Worm (Caenorhabditis elegans) whole organism, L4 larva: ENCODE measurements around the gene ndx-3.
A peak's percentile ranks its signal among the peaks of the same experiment; 100 is the strongest.

Experiments
- D1046.2 ChIP-seq: fragments of 200-800 bp; sonication (Bioruptor generic); IDR thresholded peaks from 2 replicates; pipeline ENCODE4 v1.3.6; 2022; ENCODE audit warnings: missing genetic modification characterization, missing compliant biosample characterization
- F10B5.3 ChIP-seq: sonication (generic microtip); optimal IDR thresholded peaks from 2 replicates; lab custom pipeline; 2016; ENCODE audit warnings: mild to moderate bottlenecking, missing genetic modification characterization, missing compliant biosample characterization
- F37D6.2 ChIP-seq: sonication (generic microtip); optimal IDR thresholded peaks from 2 replicates; lab custom pipeline; 2016; ENCODE audit warnings: mild to moderate bottlenecking, missing genetic modification characterization, missing compliant biosample characterization
- T20F7.1 ChIP-seq: fragments of 200-800 bp; sonication (Bioruptor generic); optimal IDR thresholded peaks from 2 replicates; lab custom pipeline; 2018; ENCODE audit warnings: mild to moderate bottlenecking, missing genetic modification characterization, missing compliant biosample characterization
- Y105C5A.15 ChIP-seq: fragments of 200-800 bp; sonication (Bioruptor generic); IDR thresholded peaks from 2 replicates; pipeline ENCODE4 v1.3.6; 2022; ENCODE audit warnings: missing genetic modification characterization, missing compliant biosample characterization
- Y48G9A.11 ChIP-seq: fragments of 200-800 bp; sonication (Bioruptor generic); IDR thresholded peaks from 2 replicates; pipeline ENCODE4 v1.3.6; 2022; ENCODE audit warnings: missing genetic modification reagents, missing genetic modification characterization, missing compliant biosample characterization
- Y5F2A.4 ChIP-seq: fragments of 200-800 bp; sonication (Bioruptor generic); optimal IDR thresholded peaks from 2 replicates; lab custom pipeline; 2018; ENCODE audit warnings: mild to moderate bottlenecking, missing genetic modification characterization, missing compliant biosample characterization
- aha-1 ChIP-seq: fragments of 150-350 bp; peaks from one replicate; lab custom pipeline; 2014; ENCODE audit warnings: missing biosample characterization, missing genetic modification characterization
- arid-1 ChIP-seq: fragments of 200-800 bp; sonication (Bioruptor generic); conservative IDR thresholded peaks from 2 replicates; pipeline ENCODE4 v1.3.6; 2022; ENCODE audit warnings: missing genetic modification reagents, missing genetic modification characterization, missing compliant biosample characterization
- ceh-20 ChIP-seq: fragments of 200-800 bp; sonication (Bioruptor generic); IDR thresholded peaks from 2 replicates; pipeline ENCODE4 v1.3.6; 2022; ENCODE audit warnings: missing genetic modification reagents, missing genetic modification characterization, missing compliant biosample characterization
- ceh-44 ChIP-seq: fragments of 200-800 bp; sonication (Bioruptor generic); IDR thresholded peaks from 2 replicates; pipeline ENCODE4 v1.3.6; 2022; ENCODE audit warnings: missing genetic modification reagents, missing genetic modification characterization, missing compliant biosample characterization
- ceh-62 ChIP-seq: sonication (generic microtip); optimal IDR thresholded peaks from 2 replicates; lab custom pipeline; 2017; ENCODE audit warnings: missing biosample characterization, missing genetic modification characterization
- ctbp-1 ChIP-seq: fragments of 200-800 bp; sonication (Bioruptor generic); IDR thresholded peaks from 2 replicates; pipeline ENCODE4 v1.3.6; 2022; ENCODE audit warnings: missing genetic modification reagents, missing genetic modification characterization, missing compliant biosample characterization
- daf-19 ChIP-seq: fragments of 200-800 bp; sonication (Bioruptor generic); conservative IDR thresholded peaks from 2 replicates; pipeline ENCODE4 v1.3.6; 2022; ENCODE audit warnings: missing genetic modification characterization, missing compliant biosample characterization
- dmd-8 ChIP-seq: fragments of 200-800 bp; sonication (Bioruptor generic); IDR thresholded peaks from 2 replicates; pipeline ENCODE4 v1.3.6; 2022; ENCODE audit warnings: missing genetic modification characterization, missing compliant biosample characterization
- duxl-1 ChIP-seq: sonication (generic microtip); optimal IDR thresholded peaks from 2 replicates; lab custom pipeline; 2016; ENCODE audit warnings: mild to moderate bottlenecking, missing genetic modification characterization, moderate library complexity, missing compliant biosample characterization; ENCODE audit not compliant: poor library complexity
- dve-1 ChIP-seq: sonication (generic microtip); optimal IDR thresholded peaks from 2 replicates; lab custom pipeline; 2017; ENCODE audit warnings: antibody characterized with exemption, mild to moderate bottlenecking, missing genetic modification characterization, missing compliant biosample characterization; ENCODE audit not compliant: insufficient read depth
- fkh-10 ChIP-seq: fragments of 150-350 bp; optimal IDR thresholded peaks from 2 replicates; lab custom pipeline; 2014; ENCODE audit warnings: missing biosample characterization, missing genetic modification reagents, missing genetic modification characterization
- hlh-11 ChIP-seq: fragments of 200-800 bp; sonication (Bioruptor generic); optimal IDR thresholded peaks from 2 replicates; lab custom pipeline; 2018; ENCODE audit warnings: mild to moderate bottlenecking, missing genetic modification characterization, missing compliant biosample characterization
- jun-1 ChIP-seq: fragments of 150-350 bp; optimal IDR thresholded peaks from 2 replicates; lab custom pipeline; 2014; ENCODE audit warnings: missing biosample characterization, missing genetic modification reagents, missing genetic modification characterization
- lin-13 ChIP-seq: fragments of 150-350 bp; optimal IDR thresholded peaks from 2 replicates; lab custom pipeline; 2014; ENCODE audit warnings: missing biosample characterization, missing genetic modification reagents, missing genetic modification characterization
- lin-29 ChIP-seq: fragments of 200-800 bp; sonication (Bioruptor generic); IDR thresholded peaks from 2 replicates; pipeline ENCODE4 v1.3.6; 2022; ENCODE audit warnings: missing genetic modification reagents, missing genetic modification characterization, missing compliant biosample characterization
- lin-38 ChIP-seq: fragments of 200-800 bp; sonication (Bioruptor generic); IDR thresholded peaks from 2 replicates; pipeline ENCODE4 v1.3.6; 2022; ENCODE audit warnings: missing genetic modification reagents, missing genetic modification characterization, missing compliant biosample characterization
- lir-3 ChIP-seq: sonication (generic microtip); optimal IDR thresholded peaks from 2 replicates; lab custom pipeline; 2016; ENCODE audit warnings: mild to moderate bottlenecking, missing genetic modification characterization, missing compliant biosample characterization
- lsy-2 ChIP-seq, 2 experiments: fragments of 150-350 bp in 1 of 2; sonication (generic microtip) in 1 of 2; optimal IDR thresholded peaks; 2 replicates each; lab custom pipeline; 2014 to 2017; ENCODE audit warnings: missing biosample characterization in 2 of 2, missing genetic modification characterization in 2 of 2
- mes-2 ChIP-seq: sonication (generic microtip); optimal IDR thresholded peaks from 2 replicates; lab custom pipeline; 2016; ENCODE audit warnings: missing genotype, mild to moderate bottlenecking, missing genetic modification characterization, missing compliant biosample characterization; ENCODE audit not compliant: poor library complexity, severe bottlenecking
- nhr-41 ChIP-seq: fragments of 200-800 bp; sonication (Bioruptor generic); IDR thresholded peaks from 2 replicates; pipeline ENCODE4 v1.3.6; 2022; ENCODE audit warnings: missing genetic modification reagents, missing genetic modification characterization, missing compliant biosample characterization
- nhr-48 ChIP-seq: sonication (generic microtip); optimal IDR thresholded peaks from 2 replicates; lab custom pipeline; 2016; ENCODE audit warnings: mild to moderate bottlenecking, missing genetic modification characterization, missing compliant biosample characterization
- nhr-6 ChIP-seq: fragments of 150-350 bp; optimal IDR thresholded peaks from 2 replicates; lab custom pipeline; 2014; ENCODE audit warnings: missing biosample characterization, missing genetic modification characterization
- pha-4 ChIP-seq, 2 experiments: fragments of 150-350 bp in 1 of 2; fragments of 200-800 bp in 1 of 2; sonication (Bioruptor generic) in 1 of 2; IDR thresholded peaks in 1 of 2; optimal IDR thresholded peaks in 1 of 2; 2 replicates each; pipeline versions ENCODE4 v1.3.6 to Lab custom; 2014 to 2022; ENCODE audit warnings: missing genetic modification characterization in 2 of 2, missing genetic modification reagents in 2 of 2, missing biosample characterization in 1 of 2, missing compliant biosample characterization in 1 of 2
- pqm-1 ChIP-seq: sonication (generic microtip); optimal IDR thresholded peaks from 2 replicates; lab custom pipeline; 2017; ENCODE audit warnings: missing biosample characterization, missing genetic modification characterization
- spr-1 ChIP-seq: sonication (generic microtip); optimal IDR thresholded peaks from 2 replicates; lab custom pipeline; 2016; ENCODE audit warnings: mild to moderate bottlenecking, missing genetic modification characterization, missing compliant biosample characterization
- zag-1 ChIP-seq: fragments of 150-350 bp; optimal IDR thresholded peaks from 2 replicates; lab custom pipeline; 2014; ENCODE audit warnings: missing biosample characterization, missing genetic modification characterization
- ztf-11 ChIP-seq: fragments of 150-350 bp; optimal IDR thresholded peaks from 2 replicates; lab custom pipeline; 2014; ENCODE audit warnings: missing biosample characterization, missing genetic modification characterization

ndx-3 gene

DNA sequence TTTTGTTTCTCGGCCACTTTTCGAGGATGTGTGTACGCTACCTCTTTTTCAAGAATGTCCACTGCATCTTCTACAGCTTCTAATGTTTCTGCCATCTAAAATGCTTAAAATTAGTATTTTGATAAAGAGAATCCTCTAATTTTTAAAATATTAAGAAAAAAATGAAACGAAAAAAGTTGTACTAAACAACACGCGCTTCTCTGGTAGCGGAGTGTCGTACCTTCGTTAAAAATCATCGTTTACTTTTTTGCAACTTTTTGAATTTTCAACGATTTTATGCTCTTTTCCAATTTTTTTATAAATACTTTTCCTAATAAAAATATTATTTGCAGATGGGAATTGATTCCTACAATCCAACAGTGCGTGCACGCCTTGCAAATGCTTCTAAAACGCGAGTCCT is 7.7 kb upstream of the ndx-3 start, which contains the start of the genes gldi-11 and ZK546.2:
gldi-11 (minus strand) TSS at position 95 of the 400 bp plus-strand sequence.
ZK546.2 (plus strand) TSS at position 333 of the 400 bp plus-strand sequence.
- TF ChIP-seq jun-1 (tag; lab: Kevin White, UChicago) = no peak
- TF ChIP-seq lsy-2 (tag; optimal IDR thresholded peaks at IDR 0.05; lab: Kevin White, UChicago) = peak in 1 of 2 experiments; percentile 41
- no peak for TF ChIP-seq lin-38 (GFP tag; lab: Robert Waterston, UW)
- no peak for TF ChIP-seq nhr-41 (GFP tag; lab: Robert Waterston, UW)
- no peak for TF ChIP-seq lir-3
- no peak for TF ChIP-seq mes-2 (tag; lab: Kevin White, UChicago)
- TF ChIP-seq fkh-10 (GFP tag; lab: Kevin White, UChicago) = no peak
- TF ChIP-seq hlh-11 (tag; lab: Kevin White, UChicago) = no peak
- TF ChIP-seq T20F7.1 = peak; percentile 90
- no peak for TF ChIP-seq F37D6.2 (tag; lab: Kevin White, UChicago)
- TF ChIP-seq ztf-11 (tag; lab: Kevin White, UChicago) = no peak
- no peak for TF ChIP-seq ceh-62 (tag; lab: Kevin White, UChicago)
- no peak for TF ChIP-seq pha-4 (GFP tag; IDR thresholded peaks at IDR 0.05; lab: Robert Waterston, UW)
- TF ChIP-seq pha-4 (tag; optimal IDR thresholded peaks at IDR 0.05; lab: Kevin White, UChicago) = no peak
- TF ChIP-seq lin-13 (GFP tag; lab: Kevin White, UChicago) = no peak
- TF ChIP-seq aha-1 (tag; lab: Kevin White, UChicago) = peak; percentile 84
- TF ChIP-seq F10B5.3 (tag; lab: Kevin White, UChicago) = no peak
- no peak for TF ChIP-seq D1046.2 (GFP tag; lab: Robert Waterston, UW)
- no peak for TF ChIP-seq ceh-20 (GFP tag; lab: Robert Waterston, UW)
- TF ChIP-seq ceh-44 = no peak
- TF ChIP-seq spr-1 (tag; lab: Kevin White, UChicago) = no peak

DNA sequence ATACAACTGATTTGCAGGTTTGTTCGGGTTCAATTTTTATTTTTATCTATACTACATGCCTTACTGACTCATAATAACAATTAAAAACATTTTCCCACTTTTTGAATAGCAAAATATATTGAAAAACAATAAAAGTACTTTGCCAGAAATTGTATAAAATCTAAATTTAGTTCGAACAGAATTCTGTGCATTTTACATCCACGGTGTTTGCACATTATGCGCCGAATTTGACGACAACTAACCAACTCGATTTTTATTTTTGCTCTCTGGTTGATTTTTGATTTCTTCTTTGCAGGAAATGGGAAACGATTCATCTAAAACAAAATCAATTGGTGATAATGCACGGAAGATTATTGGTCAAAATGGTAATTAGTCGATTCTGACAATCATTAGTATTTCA is 6.6 kb upstream of the ndx-3 start:
- no peak for TF ChIP-seq lin-13 (GFP tag; lab: Kevin White, UChicago)
- no peak for TF ChIP-seq pqm-1 (tag; lab: Kevin White, UChicago)
- peak; percentile 64 for TF ChIP-seq nhr-6
- peak in 1 of 2 experiments; percentile 38 for TF ChIP-seq lsy-2 (tag; optimal IDR thresholded peaks at IDR 0.05; lab: Kevin White, UChicago)
- TF ChIP-seq T20F7.1 = peak; percentile 70
- TF ChIP-seq dve-1 (tag; lab: Kevin White, UChicago) = peak; percentile 17
- no peak for TF ChIP-seq ctbp-1
- TF ChIP-seq mes-2 (tag; lab: Kevin White, UChicago) = peak; percentile 17
- no peak for TF ChIP-seq F10B5.3 (tag; lab: Kevin White, UChicago)
- TF ChIP-seq, all 104 proteins: peak for 5

- TF ChIP-seq Y48G9A.11 (GFP tag; lab: Robert Waterston, UW) = peak; percentile 43; the same call in 1 of the 2 replicates
- TF ChIP-seq lin-29 (GFP tag; lab: Robert Waterston, UW) = no peak
- TF ChIP-seq dmd-8 (GFP tag; lab: Robert Waterston, UW) = no peak
- peak; percentile 39 for TF ChIP-seq lin-38 (GFP tag; lab: Robert Waterston, UW)
- no peak for TF ChIP-seq zag-1 (tag; lab: Kevin White, UChicago)
- TF ChIP-seq arid-1 (GFP tag; lab: Robert Waterston, UW) = 0 out of 2 replicates have a peak, but pooled peaks have one; percentile 7
- peak; percentile 22 for TF ChIP-seq duxl-1 (tag; lab: Kevin White, UChicago)
Observed at ce11 chrII:4948118-4948517, 5.3 kb upstream of the ndx-3 start.

DNA sequence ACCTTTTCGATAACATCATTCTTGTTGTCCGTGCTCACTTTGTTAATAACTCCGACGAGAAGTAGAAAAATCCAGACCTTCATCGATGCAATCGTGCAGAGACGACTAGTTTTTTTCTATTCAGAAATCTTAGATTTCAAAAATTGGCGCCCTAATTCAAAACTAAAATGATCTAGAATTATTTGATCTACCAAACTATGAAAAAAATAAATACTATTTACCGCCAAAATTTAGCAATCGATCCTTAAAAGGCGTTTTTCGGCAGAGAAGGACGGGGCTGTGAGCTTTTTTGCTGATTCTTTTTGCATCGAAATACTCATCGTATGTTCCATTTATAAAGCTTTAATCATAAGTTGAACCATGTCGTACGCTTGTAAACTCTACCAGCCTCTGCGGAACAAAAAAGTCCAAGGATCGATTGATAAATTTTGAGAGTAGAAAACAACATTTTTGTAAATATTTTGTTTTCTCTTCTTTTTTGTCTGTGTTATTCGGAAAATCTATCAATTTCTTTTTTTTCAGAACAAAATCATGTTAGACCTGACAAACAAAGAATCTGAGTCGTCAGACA is 3.9 kb upstream of the ndx-3 start, which contains the start of the genes try-1 and zyg-12:
try-1 (minus strand) TSS at position 148 of the 571 bp plus-strand sequence.
zyg-12 (plus strand) TSS at position 521 of the 571 bp plus-strand sequence.
- TF ChIP-seq nhr-48 = no peak
- no peak for TF ChIP-seq daf-19 (GFP tag; lab: Robert Waterston, UW)
- TF ChIP-seq Y105C5A.15 = no peak
- TF ChIP-seq Y5F2A.4 (GFP tag; lab: Kevin White, UChicago) = no peak
- peak; percentile 42; the same call in 1 of the 2 replicates for TF ChIP-seq lin-38 (GFP tag; lab: Robert Waterston, UW)
- TF ChIP-seq nhr-41 (GFP tag; lab: Robert Waterston, UW) = no peak
